Worm (Caenorhabditis elegans): ENCODE results near the gene C55C3.7.

- no peak for TF ChIP-seq unc-130 (GFP tag; optimal IDR thresholded peaks at IDR 0.05)
- no peak for TF ChIP-seq T20F7.1 (GFP tag; optimal IDR thresholded peaks at IDR 0.05)
- TF ChIP-seq zfp-2 (tag; optimal IDR thresholded peaks at IDR 0.05), result no peak
- no peak for TF ChIP-seq nhr-102 (tag; optimal IDR thresholded peaks at IDR 0.05)
- TF ChIP-seq ceh-62 (tag; optimal IDR thresholded peaks at IDR 0.05), result no peak
- TF ChIP-seq ceh-20 (GFP tag; IDR thresholded peaks at IDR 0.05), result no peak
- TF ChIP-seq aly-2 (tag; optimal IDR thresholded peaks at IDR 0.05), result no peak
- no peak for TF ChIP-seq daf-16 (GFP tag; optimal IDR thresholded peaks at IDR 0.05)
- no peak for TF ChIP-seq daf-16 (tag; optimal IDR thresholded peaks at IDR 0.05)
- no peak for TF ChIP-seq unc-39 (tag; optimal IDR thresholded peaks at IDR 0.05)
- no peak for TF ChIP-seq lin-38 (GFP tag; IDR thresholded peaks at IDR 0.05)
- TF ChIP-seq php-3 (GFP tag; IDR thresholded peaks at IDR 0.05), result no peak
- no peak for TF ChIP-seq lin-15B (tag; optimal IDR thresholded peaks at IDR 0.05)
These were observed 21.5 kb upstream of the C55C3.7 start for ce11 chrIV:5703917-5704316.

Measured in whole organism, L4 larva.